Worm (Caenorhabditis elegans) whole organism, L4 larva: ENCODE data around the gene Y75B8A.10.

Source experiments
- F10B5.3 ChIP-seq: sonication (generic microtip); optimal IDR thresholded peaks from 2 replicates; lab custom pipeline; 2016; ENCODE audit warnings: mild to moderate bottlenecking, missing genetic modification characterization, missing compliant biosample characterization
- F44E2.7 ChIP-seq: fragments of 200-800 bp; sonication (Bioruptor generic); IDR thresholded peaks from 2 replicates; pipeline ENCODE4 v2.1.2; 2022; ENCODE audit warnings: missing genetic modification characterization, missing compliant biosample characterization
- F49E8.2 ChIP-seq: sonication (generic microtip); optimal IDR thresholded peaks from 2 replicates; lab custom pipeline; 2016; ENCODE audit warnings: missing compliant biosample characterization, mild to moderate bottlenecking, missing genetic modification characterization, borderline replicate concordance
- R02D3.7 ChIP-seq: fragments of 150-350 bp; sonication (generic microtip); optimal IDR thresholded peaks from 3 replicates; lab custom pipeline; 2014; ENCODE audit warnings: missing biosample characterization, missing genetic modification characterization
- T26A8.4 ChIP-seq: fragments of 200-800 bp; sonication (Bioruptor generic); IDR thresholded peaks from 2 replicates; pipeline ENCODE4 v1.3.6; 2022; ENCODE audit warnings: missing genetic modification characterization, missing compliant biosample characterization
- Y105C5A.15 ChIP-seq: fragments of 200-800 bp; sonication (Bioruptor generic); IDR thresholded peaks from 2 replicates; pipeline ENCODE4 v1.3.6; 2022; ENCODE audit warnings: missing genetic modification characterization, missing compliant biosample characterization
- aha-1 ChIP-seq: fragments of 150-350 bp; peaks from one replicate; lab custom pipeline; 2014; ENCODE audit warnings: missing biosample characterization, missing genetic modification characterization
- aly-2 ChIP-seq: sonication (generic microtip); optimal IDR thresholded peaks from 2 replicates; lab custom pipeline; 2018; ENCODE audit warnings: missing biosample characterization, missing genetic modification characterization
- ceh-20 ChIP-seq: fragments of 200-800 bp; sonication (Bioruptor generic); IDR thresholded peaks from 2 replicates; pipeline ENCODE4 v1.3.6; 2022; ENCODE audit warnings: missing genetic modification reagents, missing genetic modification characterization, missing compliant biosample characterization
- ceh-82 ChIP-seq: sonication (generic microtip); optimal IDR thresholded peaks from 2 replicates; lab custom pipeline; 2017; ENCODE audit warnings: missing biosample characterization, missing genetic modification characterization
- cey-2 ChIP-seq: sonication (generic microtip); optimal IDR thresholded peaks from 3 replicates; lab custom pipeline; 2017; ENCODE audit warnings: missing genetic modification characterization, mild to moderate bottlenecking, missing compliant biosample characterization, antibody characterized with exemption, borderline replicate concordance; ENCODE audit not compliant: insufficient read depth
- daf-19 ChIP-seq: fragments of 200-800 bp; sonication (Bioruptor generic); conservative IDR thresholded peaks from 2 replicates; pipeline ENCODE4 v1.3.6; 2022; ENCODE audit warnings: missing genetic modification characterization, missing compliant biosample characterization
- dmd-6 ChIP-seq: fragments of 200-800 bp; sonication (Bioruptor generic); IDR thresholded peaks from 2 replicates; pipeline ENCODE4 v1.3.6; 2022; ENCODE audit warnings: missing genetic modification reagents, missing genetic modification characterization, missing compliant biosample characterization
- dpl-1 ChIP-seq: fragments of 150-350 bp; optimal IDR thresholded peaks from 2 replicates; lab custom pipeline; 2014; ENCODE audit warnings: missing biosample characterization, missing genetic modification reagents, missing genetic modification characterization
- dve-1 ChIP-seq: sonication (generic microtip); optimal IDR thresholded peaks from 2 replicates; lab custom pipeline; 2017; ENCODE audit warnings: antibody characterized with exemption, mild to moderate bottlenecking, missing genetic modification characterization, missing compliant biosample characterization; ENCODE audit not compliant: insufficient read depth
- hif-1 ChIP-seq, 2 experiments: sonication (generic microtip); optimal IDR thresholded peaks; 2 replicates each; lab custom pipeline; 2016 to 2017; ENCODE audit warnings: missing compliant biosample characterization in 2 of 2, missing genetic modification characterization in 2 of 2, missing genetic modification reagents in 2 of 2, missing genotype in 2 of 2, mild to moderate bottlenecking in 1 of 2
- hmg-1.1 ChIP-seq: fragments of 200-800 bp; sonication (Bioruptor generic); IDR thresholded peaks from 2 replicates; pipeline ENCODE4 v1.3.6; 2022; ENCODE audit warnings: missing genetic modification reagents, missing genetic modification characterization, missing compliant biosample characterization
- jun-1 ChIP-seq: fragments of 150-350 bp; optimal IDR thresholded peaks from 2 replicates; lab custom pipeline; 2014; ENCODE audit warnings: missing biosample characterization, missing genetic modification reagents, missing genetic modification characterization
- lin-13 ChIP-seq: fragments of 150-350 bp; optimal IDR thresholded peaks from 2 replicates; lab custom pipeline; 2014; ENCODE audit warnings: missing biosample characterization, missing genetic modification reagents, missing genetic modification characterization
- lin-15B ChIP-seq: fragments of 150-350 bp; sonication (generic microtip); optimal IDR thresholded peaks from 3 replicates; lab custom pipeline; 2014; ENCODE audit warnings: missing biosample characterization, missing genetic modification characterization
- lin-38 ChIP-seq: fragments of 200-800 bp; sonication (Bioruptor generic); IDR thresholded peaks from 2 replicates; pipeline ENCODE4 v1.3.6; 2022; ENCODE audit warnings: missing genetic modification reagents, missing genetic modification characterization, missing compliant biosample characterization
- lin-39 ChIP-seq: fragments of 150-350 bp; optimal IDR thresholded peaks from 2 replicates; lab custom pipeline; 2014; ENCODE audit warnings: missing biosample characterization, missing genetic modification reagents, missing genetic modification characterization
- madf-9 ChIP-seq: fragments of 200-800 bp; sonication (Bioruptor generic); conservative IDR thresholded peaks from 2 replicates; pipeline ENCODE4 v1.3.6; 2022; ENCODE audit warnings: missing genetic modification reagents, missing genetic modification characterization, missing compliant biosample characterization
- nhr-102 ChIP-seq: sonication (generic microtip); optimal IDR thresholded peaks from 2 replicates; lab custom pipeline; 2016; ENCODE audit warnings: mild to moderate bottlenecking, missing genetic modification characterization, moderate library complexity, missing compliant biosample characterization
- nhr-237 ChIP-seq: sonication (generic microtip); optimal IDR thresholded peaks from 2 replicates; lab custom pipeline; 2017; ENCODE audit warnings: missing biosample characterization, missing genetic modification characterization
- nhr-48 ChIP-seq: sonication (generic microtip); optimal IDR thresholded peaks from 2 replicates; lab custom pipeline; 2016; ENCODE audit warnings: mild to moderate bottlenecking, missing genetic modification characterization, missing compliant biosample characterization
- nhr-77 ChIP-seq: fragments of 150-350 bp; optimal IDR thresholded peaks from 2 replicates; lab custom pipeline; 2014; ENCODE audit warnings: missing biosample characterization, missing genetic modification characterization
- pqm-1 ChIP-seq: sonication (generic microtip); optimal IDR thresholded peaks from 2 replicates; lab custom pipeline; 2017; ENCODE audit warnings: missing biosample characterization, missing genetic modification characterization
- rbr-2 ChIP-seq: sonication (generic microtip); optimal IDR thresholded peaks from 2 replicates; lab custom pipeline; 2016; ENCODE audit warnings: missing genotype, missing genetic modification characterization, missing compliant biosample characterization
- saeg-2 ChIP-seq: fragments of 200-800 bp; sonication (Bioruptor generic); IDR thresholded peaks from 2 replicates; pipeline ENCODE4 v1.3.6; 2022; ENCODE audit warnings: missing genetic modification reagents, missing genetic modification characterization, missing compliant biosample characterization
- sdz-12 ChIP-seq: fragments of 200-800 bp; sonication (Bioruptor generic); optimal IDR thresholded peaks from 2 replicates; lab custom pipeline; 2018; ENCODE audit warnings: mild to moderate bottlenecking, missing genetic modification characterization, missing compliant biosample characterization
- snpc-1.2 ChIP-seq: fragments of 200-800 bp; sonication (Bioruptor generic); IDR thresholded peaks from 2 replicates; pipeline ENCODE4 v1.3.6; 2022; ENCODE audit warnings: missing genetic modification reagents, missing genetic modification characterization, missing compliant biosample characterization
- spr-3 ChIP-seq: fragments of 200-800 bp; sonication (Bioruptor generic); optimal IDR thresholded peaks from 2 replicates; lab custom pipeline; 2018; ENCODE audit warnings: mild to moderate bottlenecking, missing genetic modification characterization, missing compliant biosample characterization
- zag-1 ChIP-seq: fragments of 150-350 bp; optimal IDR thresholded peaks from 2 replicates; lab custom pipeline; 2014; ENCODE audit warnings: missing biosample characterization, missing genetic modification characterization
- zfp-2 ChIP-seq: sonication (generic microtip); optimal IDR thresholded peaks from 2 replicates; lab custom pipeline; 2016; ENCODE audit warnings: mild to moderate bottlenecking, missing genetic modification characterization, missing compliant biosample characterization
- zfp-3 ChIP-seq: fragments of 200-800 bp; sonication (Bioruptor generic); conservative IDR thresholded peaks from 2 replicates; pipeline ENCODE4 v1.3.6; 2022; ENCODE audit warnings: missing genetic modification reagents, missing genetic modification characterization, missing compliant biosample characterization

Y75B8A.10 gene

ce11 chrIII:12156582-12156981 lies 26.2 kb downstream of the Y75B8A.10 start:
- no peak for TF ChIP-seq nhr-48 (tag; lab: Kevin White, UChicago)
- TF ChIP-seq T26A8.4 (GFP tag; lab: Robert Waterston, UW): no peak
- 0 out of 2 replicates have a peak, but pooled peaks have one; percentile 9 for TF ChIP-seq lin-38 (GFP tag; lab: Robert Waterston, UW)

ce11 chrIII:12155759-12156158 lies 27.1 kb downstream of the Y75B8A.10 start:
- TF ChIP-seq dve-1: no peak
- TF ChIP-seq aha-1 (tag; lab: Kevin White, UChicago): no peak
- TF ChIP-seq pqm-1 (tag; lab: Kevin White, UChicago): no peak
- TF ChIP-seq rbr-2: no peak
- no peak for TF ChIP-seq F49E8.2 (tag; lab: Kevin White, UChicago)
- no peak for TF ChIP-seq F10B5.3 (tag; lab: Kevin White, UChicago)
- TF ChIP-seq nhr-102: no peak
- no peak for TF ChIP-seq lin-15B
- TF ChIP-seq hmg-1.1 (GFP tag; lab: Robert Waterston, UW): no peak
- TF ChIP-seq zag-1: no peak
- TF ChIP-seq zfp-2 (tag; lab: Kevin White, UChicago): no peak
- TF ChIP-seq, all 104 proteins: peak for 0

- TF ChIP-seq daf-19 (no peak), zag-1 (no peak), F49E8.2 (tag; lab: Kevin White, UChicago) (no peak), madf-9 (no peak), spr-3 (GFP tag; lab: Kevin White, UChicago) (no peak), zfp-3 (no peak), hif-1 (tag; optimal IDR thresholded peaks at IDR 0.05; lab: Kevin White, UChicago) (no peak), F44E2.7 (GFP tag; lab: Robert Waterston, UW) (no peak)
- TF ChIP-seq, all 104 proteins: peak for 0
Observed at ce11 chrIII:12153514-12153913, 29.3 kb downstream of the Y75B8A.10 start.

ce11 chrIII:12152599-12152998 lies 30.2 kb downstream of the Y75B8A.10 start, which contains the start of gene Y75B8A.7:
Gene Y75B8A.7 (plus strand): TSS chrIII:12152899.
- TF ChIP-seq nhr-237 (no peak), lin-39 (tag; lab: Kevin White, UChicago) (no peak), lin-15B (no peak), Y105C5A.15 (GFP tag; lab: Robert Waterston, UW) (no peak), sdz-12 (GFP tag; lab: Kevin White, UChicago) (no peak), dmd-6 (no peak), snpc-1.2 (GFP tag; lab: Robert Waterston, UW) (no peak), spr-3 (GFP tag; lab: Kevin White, UChicago) (no peak), jun-1 (tag; lab: Kevin White, UChicago) (no peak), nhr-77 (tag; lab: Kevin White, UChicago) (no peak), dpl-1 (GFP tag; lab: Kevin White, UChicago) (no peak), lin-13 (GFP tag; lab: Kevin White, UChicago) (no peak), ceh-20 (no peak), cey-2 (tag; lab: Kevin White, UChicago) (no peak), ceh-82 (tag; lab: Kevin White, UChicago) (no peak), saeg-2 (GFP tag; lab: Robert Waterston, UW) (no peak), aly-2 (tag; lab: Kevin White, UChicago) (no peak), R02D3.7 (tag; lab: Kevin White, UChicago) (no peak)
